Fruit fly (Drosophila melanogaster) whole organism, embryonic: ENCODE data around the gene Arp2.

Experiments
- Abd-B ChIP-seq: fragments of 200-800 bp; sonication (Bioruptor generic); optimal IDR thresholded peaks from 2 replicates; lab custom pipeline; 2018; ENCODE audit warnings: missing biosample characterization, mild to moderate bottlenecking, missing genetic modification characterization, moderate library complexity
- BEAF-32 ChIP-seq: fragments of 200-800 bp; sonication (Bioruptor generic); optimal IDR thresholded peaks from 3 replicates; lab custom pipeline; 2017; ENCODE audit warnings: missing biosample characterization, missing genetic modification characterization, mild to moderate bottlenecking, moderate library complexity, missing genetic modification reagents
- Bgb ChIP-seq: fragments of 200-800 bp; sonication (Bioruptor generic); IDR thresholded peaks from 2 replicates; pipeline ENCODE4 v1.3.6; 2022; ENCODE audit warnings: missing biosample characterization, missing genetic modification characterization; ENCODE audit not compliant: partially characterized antibody
- CG10267 ChIP-seq: fragments of 200-800 bp; sonication (Bioruptor generic); optimal IDR thresholded peaks from 2 replicates; lab custom pipeline; 2018; ENCODE audit warnings: missing biosample characterization, mild to moderate bottlenecking, missing genetic modification characterization, moderate library complexity
- CG10543 ChIP-seq: fragments of 200-800 bp; sonication (Bioruptor generic); optimal IDR thresholded peaks from 3 replicates; lab custom pipeline; 2017; ENCODE audit warnings: missing biosample characterization, mild to moderate bottlenecking, missing genetic modification characterization, moderate library complexity
- CG11504 ChIP-seq: fragments of 200-800 bp; sonication (Bioruptor generic); optimal IDR thresholded peaks from 3 replicates; lab custom pipeline; 2019; ENCODE audit warnings: missing biosample characterization, mild to moderate bottlenecking, missing genetic modification characterization, moderate library complexity
- CG12299 ChIP-seq: fragments of 200-800 bp; sonication (Bioruptor generic); optimal IDR thresholded peaks from 2 replicates; lab custom pipeline; 2018; ENCODE audit warnings: missing biosample characterization, mild to moderate bottlenecking, missing genetic modification characterization
- CG12769 ChIP-seq: fragments of 200-800 bp; sonication (Bioruptor generic); optimal IDR thresholded peaks from 2 replicates; lab custom pipeline; 2019; ENCODE audit warnings: missing biosample characterization, mild to moderate bottlenecking, missing genetic modification characterization, moderate library complexity
- CG14710 ChIP-seq: fragments of 200-800 bp; sonication (Bioruptor generic); optimal IDR thresholded peaks from 3 replicates; lab custom pipeline; 2019; ENCODE audit warnings: missing biosample characterization, mild to moderate bottlenecking, missing genetic modification characterization, moderate library complexity
- CG15514 ChIP-seq: fragments of 200-800 bp; sonication (Bioruptor generic); optimal IDR thresholded peaks from 3 replicates; lab custom pipeline; 2017; ENCODE audit warnings: missing biosample characterization, missing genetic modification characterization, mild to moderate bottlenecking, moderate library complexity, missing genetic modification reagents
- CG1602 ChIP-seq: fragments of 200-800 bp; sonication (Bioruptor generic); optimal IDR thresholded peaks from 3 replicates; lab custom pipeline; 2016; ENCODE audit warnings: missing biosample characterization, missing genetic modification characterization
- CG16813 ChIP-seq: fragments of 200-800 bp; sonication (Bioruptor generic); IDR thresholded peaks from 3 replicates; pipeline ENCODE4 v1.3.6; 2022; ENCODE audit warnings: missing biosample characterization, missing genetic modification characterization; ENCODE audit not compliant: partially characterized antibody
- CG1792 ChIP-seq: fragments of 200-800 bp; sonication (Bioruptor generic); optimal IDR thresholded peaks from 2 replicates; lab custom pipeline; 2016; ENCODE audit warnings: missing biosample characterization, missing genetic modification characterization
- CG2120 ChIP-seq: fragments of 200-800 bp; sonication (Bioruptor generic); optimal IDR thresholded peaks from 3 replicates; lab custom pipeline; 2016; ENCODE audit warnings: missing biosample characterization, missing genetic modification characterization
- CG2129 ChIP-seq: fragments of 200-800 bp; sonication (Bioruptor generic); IDR thresholded peaks from 2 replicates; pipeline ENCODE4 v1.3.6; 2022; ENCODE audit warnings: missing biosample characterization, missing genetic modification characterization; ENCODE audit not compliant: partially characterized antibody
- CG2712 ChIP-seq: fragments of 200-800 bp; optimal IDR thresholded peaks from 3 replicates; lab custom pipeline; 2019; ENCODE audit warnings: missing biosample characterization, mild to moderate bottlenecking, missing genetic modification characterization, moderate library complexity
- CG31224 ChIP-seq: fragments of 200-800 bp; sonication (Bioruptor generic); IDR thresholded peaks from 2 replicates; pipeline ENCODE4 v1.3.6; 2022; ENCODE audit warnings: missing biosample characterization, missing genetic modification characterization
- CG3407 ChIP-seq: fragments of 200-800 bp; sonication (Bioruptor generic); optimal IDR thresholded peaks from 2 replicates; lab custom pipeline; 2018; ENCODE audit warnings: missing biosample characterization, mild to moderate bottlenecking, missing genetic modification characterization
- CG4404 ChIP-seq: fragments of 200-800 bp; sonication (Bioruptor generic); IDR thresholded peaks from 2 replicates; pipeline ENCODE4 v1.3.6; 2022; ENCODE audit warnings: missing biosample characterization, missing genetic modification characterization
- CG4617 ChIP-seq: fragments of 200-800 bp; sonication (Bioruptor generic); optimal IDR thresholded peaks from 3 replicates; lab custom pipeline; 2016; ENCODE audit warnings: missing biosample characterization, missing genetic modification characterization, borderline replicate concordance
- CG8765 ChIP-seq: fragments of 200-800 bp; sonication (Bioruptor generic); IDR thresholded peaks from 2 replicates; pipeline ENCODE4 v1.3.6; 2022; ENCODE audit warnings: missing biosample characterization, missing genetic modification characterization
- CG9437 ChIP-seq: fragments of 200-800 bp; sonication (Bioruptor generic); optimal IDR thresholded peaks from 2 replicates; lab custom pipeline; 2018; ENCODE audit warnings: missing biosample characterization, mild to moderate bottlenecking, missing genetic modification characterization
- Doc3 ChIP-seq: fragments of 200-800 bp; sonication (Bioruptor generic); IDR thresholded peaks from 3 replicates; pipeline ENCODE4 v1.3.6; 2022; ENCODE audit warnings: missing biosample characterization, missing genetic modification characterization; ENCODE audit not compliant: partially characterized antibody
- ERR ChIP-seq: fragments of 200-800 bp; sonication (Bioruptor generic); optimal IDR thresholded peaks from 2 replicates; lab custom pipeline; 2016; ENCODE audit warnings: missing biosample characterization, missing genetic modification characterization
- Ets97D ChIP-seq: fragments of 200-800 bp; sonication (Bioruptor generic); optimal IDR thresholded peaks from 3 replicates; lab custom pipeline; 2016; ENCODE audit warnings: missing biosample characterization, missing genetic modification characterization
- H2.0 ChIP-seq: fragments of 200-800 bp; sonication (Bioruptor generic); IDR thresholded peaks from 2 replicates; pipeline ENCODE4 v1.3.6; 2022; ENCODE audit warnings: missing biosample characterization, missing genetic modification characterization
- HHEX ChIP-seq: fragments of 200-800 bp; sonication (Bioruptor generic); optimal IDR thresholded peaks from 3 replicates; lab custom pipeline; 2017; ENCODE audit warnings: missing biosample characterization, mild to moderate bottlenecking, missing genetic modification characterization, missing genetic modification reagents
- HLH3B ChIP-seq: fragments of 200-800 bp; sonication (Bioruptor generic); IDR thresholded peaks from 2 replicates; pipeline ENCODE4 v1.3.6; 2022; ENCODE audit warnings: missing biosample characterization, missing genetic modification characterization
- Lpt ChIP-seq: fragments of >200 bp; optimal IDR thresholded peaks from 2 replicates; lab custom pipeline; 2018; ENCODE audit warnings: missing biosample characterization, missing genetic modification characterization
- Pdp1 ChIP-seq, 2 experiments: fragments of 200-800 bp; sonication (Bioruptor generic); optimal IDR thresholded peaks; 3 replicates each; lab custom pipeline; 2016; ENCODE audit warnings: missing biosample characterization in 2 of 2, missing genetic modification characterization in 2 of 2, mild to moderate bottlenecking in 1 of 2, moderate library complexity in 1 of 2
- Sry-δ ChIP-seq: fragments of 200-800 bp; sonication (Bioruptor generic); optimal IDR thresholded peaks from 2 replicates; lab custom pipeline; 2016; ENCODE audit warnings: missing biosample characterization, missing genetic modification characterization
- Tbp ChIP-seq: fragments of >200 bp; optimal IDR thresholded peaks from 2 replicates; lab custom pipeline; 2018; ENCODE audit warnings: missing biosample characterization, missing genetic modification characterization
- ato ChIP-seq: fragments of 200-800 bp; sonication (Bioruptor generic); IDR thresholded peaks from 2 replicates; pipeline ENCODE4 v1.3.6; 2022; ENCODE audit warnings: missing biosample characterization, missing genetic modification characterization; ENCODE audit not compliant: partially characterized antibody
- bbx ChIP-seq: fragments of 200-800 bp; sonication (Bioruptor generic); IDR thresholded peaks from 2 replicates; pipeline ENCODE4 v1.3.6; 2022; ENCODE audit warnings: missing biosample characterization, missing genetic modification characterization; ENCODE audit not compliant: partially characterized antibody
- cg ChIP-seq: fragments of 200-800 bp; sonication (Bioruptor generic); optimal IDR thresholded peaks from 3 replicates; lab custom pipeline; 2019; ENCODE audit warnings: missing biosample characterization, mild to moderate bottlenecking, missing genetic modification characterization, moderate library complexity
- dmrt11E ChIP-seq: fragments of 200-800 bp; sonication (Bioruptor generic); optimal IDR thresholded peaks from 3 replicates; lab custom pipeline; 2018; ENCODE audit warnings: missing biosample characterization, mild to moderate bottlenecking, missing genetic modification characterization, moderate library complexity
- gcm2 ChIP-seq: fragments of 200-800 bp; sonication (Bioruptor generic); optimal IDR thresholded peaks from 2 replicates; lab custom pipeline; 2016; ENCODE audit warnings: missing biosample characterization, missing genetic modification characterization
- gfzf ChIP-seq: fragments of 200-800 bp; sonication (Bioruptor generic); optimal IDR thresholded peaks from 2 replicates; lab custom pipeline; 2016; ENCODE audit warnings: missing biosample characterization, mild to moderate bottlenecking, missing genetic modification characterization, moderate library complexity
- gsb ChIP-seq: fragments of 200-800 bp; sonication (Bioruptor generic); IDR thresholded peaks from 2 replicates; pipeline ENCODE4 v1.3.6; 2022; ENCODE audit warnings: missing biosample characterization, missing genetic modification characterization
- hth ChIP-seq: fragments of >200 bp; optimal IDR thresholded peaks from 2 replicates; lab custom pipeline; 2017; ENCODE audit warnings: inconsistent platforms
- inv ChIP-seq: fragments of 200-800 bp; sonication (Bioruptor generic); IDR thresholded peaks from 2 replicates; pipeline ENCODE4 v1.3.6; 2022; ENCODE audit warnings: missing biosample characterization, missing genetic modification characterization; ENCODE audit not compliant: partially characterized antibody
- nom ChIP-seq: fragments of 200-800 bp; sonication (Bioruptor generic); optimal IDR thresholded peaks from 2 replicates; lab custom pipeline; 2017; ENCODE audit warnings: missing biosample characterization, missing genetic modification characterization, mild to moderate bottlenecking, moderate library complexity, missing genetic modification reagents
- row ChIP-seq: fragments of 200-800 bp; sonication (Bioruptor generic); IDR thresholded peaks from 3 replicates; pipeline ENCODE4 v1.3.6; 2022; ENCODE audit warnings: missing biosample characterization, missing genetic modification characterization
- sens ChIP-seq: fragments of 200-800 bp; sonication (Bioruptor generic); peaks from one replicate; lab custom pipeline; 2016; ENCODE audit warnings: missing biosample characterization, missing genetic modification characterization
- slou ChIP-seq: fragments of 200-800 bp; sonication (Bioruptor generic); optimal IDR thresholded peaks from 3 replicates; lab custom pipeline; 2016; ENCODE audit warnings: missing biosample characterization, missing genetic modification characterization
- sna ChIP-seq: fragments of 200-800 bp; sonication (Bioruptor generic); IDR thresholded peaks from 2 replicates; pipeline ENCODE4 v1.3.6; 2022; ENCODE audit warnings: missing biosample characterization, missing genetic modification characterization; ENCODE audit not compliant: partially characterized antibody
- sug ChIP-seq: fragments of 200-800 bp; optimal IDR thresholded peaks from 2 replicates; lab custom pipeline; 2019; ENCODE audit warnings: missing biosample characterization, mild to moderate bottlenecking, missing genetic modification characterization, moderate library complexity
- zen2 ChIP-seq: fragments of 200-800 bp; sonication (Bioruptor generic); IDR thresholded peaks from 3 replicates; pipeline ENCODE4 v1.3.6; 2022; ENCODE audit warnings: missing biosample characterization, missing genetic modification characterization; ENCODE audit not compliant: partially characterized antibody

Gene Arp2

DNA sequence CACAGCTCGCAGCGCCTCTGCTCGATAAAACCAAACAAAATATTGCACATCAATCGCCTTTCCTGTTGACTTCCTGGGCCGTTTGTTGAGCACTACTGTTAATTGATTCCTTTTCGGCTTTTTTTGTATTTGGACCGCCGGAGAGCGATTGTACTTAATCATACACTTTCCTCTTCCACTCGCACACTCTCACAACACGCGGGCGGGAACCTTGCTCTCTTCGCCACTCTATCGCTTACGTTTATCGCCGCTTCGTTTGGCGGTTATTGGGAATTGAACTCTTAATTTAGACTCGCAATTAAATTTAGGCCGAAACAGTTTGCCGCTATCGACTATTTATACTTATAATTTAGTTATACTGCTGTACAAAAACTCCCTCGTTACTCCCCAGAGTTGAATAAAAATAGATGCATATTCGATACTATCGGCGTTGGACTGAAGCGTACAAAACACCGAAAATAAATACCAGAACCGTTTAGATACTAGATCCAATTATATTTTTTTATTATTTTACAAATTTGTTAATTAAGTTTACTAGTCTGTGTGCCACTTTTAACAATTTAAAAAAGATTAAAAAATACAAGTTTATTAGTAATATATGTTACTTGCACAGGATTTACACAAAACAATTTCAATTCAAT, at the start of gene Arp2 (continued):
- TF ChIP-seq ERR (GFP tag; lab: Kevin White, UChicago) (no peak), Doc3 (peak; percentile 63; the same call in 2 of the 3 replicates), CG11504 (tag; lab: Kevin White, UChicago) (peak; percentile 2), cg (GFP tag; lab: Kevin White, UChicago) (no peak), gsb (no peak), Abd-B (no peak), sna (GFP tag; lab: Robert Waterston, UW) (peak; percentile 55; the same call in 1 of the 2 replicates), gfzf (GFP tag; lab: Kevin White, UChicago) (peak; percentile 65), CG2129 (GFP tag; lab: Robert Waterston, UW) (peak; percentile 32; the same call in 1 of the 2 replicates), slou (GFP tag; lab: Kevin White, UChicago) (no peak), CG14710 (tag; lab: Kevin White, UChicago) (peak; percentile 56), CG31224 (GFP tag; lab: Robert Waterston, UW) (no peak), CG12299 (no peak), inv (GFP tag; lab: Robert Waterston, UW) (peak; percentile 66), CG3407 (GFP tag; lab: Kevin White, UChicago) (no peak), CG9437 (GFP tag; lab: Kevin White, UChicago) (no peak), sens (GFP tag; lab: Kevin White, UChicago) (peak; percentile 79), CG10267 (peak; percentile 11), HHEX (GFP tag; lab: Kevin White, UChicago) (no peak), CG2120 (GFP tag; lab: Kevin White, UChicago) (no peak), H2.0 (GFP tag; lab: Robert Waterston, UW) (no peak), CG12769 (tag; lab: Kevin White, UChicago) (no peak), bbx (GFP tag; lab: Robert Waterston, UW) (peak; percentile 65), BEAF-32 (peak; percentile 79), gcm2 (GFP tag; lab: Kevin White, UChicago) (no peak), CG10543 (no peak), nom (GFP tag; lab: Kevin White, UChicago) (no peak), CG1792 (GFP tag; lab: Kevin White, UChicago) (no peak), CG16813 (GFP tag; lab: Robert Waterston, UW) (peak; percentile 64; the same call in 2 of the 3 replicates), zen2 (GFP tag; lab: Robert Waterston, UW) (no peak; the same call in 2 of the 3 replicates), HLH3B (GFP tag; lab: Robert Waterston, UW) (no peak), Lpt (no peak), CG2712 (tag; lab: Kevin White, UChicago) (peak; percentile 12), sug (tag; lab: Kevin White, UChicago) (no peak), CG8765 (GFP tag; lab: Robert Waterston, UW) (no peak), row (GFP tag; lab: Robert Waterston, UW) (no peak), Tbp (no peak), CG4617 (peak; percentile 2), hth (lab: Kevin White, UChicago) (no peak), Sry-δ (GFP tag; lab: Kevin White, UChicago) (peak; percentile 35), Pdp1 (GFP tag; optimal IDR thresholded peaks at IDR 0.05; lab: Kevin White, UChicago) (no peak), Bgb (GFP tag; lab: Robert Waterston, UW) (peak; percentile 64; the same call in 1 of the 2 replicates), ato (GFP tag; lab: Robert Waterston, UW) (0 out of 2 replicates have a peak, but pooled peaks have one; percentile 38), dmrt11E (tag; lab: Kevin White, UChicago) (no peak), CG4404 (GFP tag; lab: Robert Waterston, UW) (no peak), CG15514 (GFP tag; lab: Kevin White, UChicago) (peak; percentile 41), Ets97D (GFP tag; lab: Kevin White, UChicago) (no peak), CG1602 (GFP tag; lab: Kevin White, UChicago) (no peak)
